Fruit fly (Drosophila melanogaster): ENCODE data around the gene dnd.

Gene dnd

dm6 chr3R:21848987-21849442 lies 38.1 kb downstream of the dnd start (continued):
- TF ChIP-seq Ssrp (tag; optimal IDR thresholded peaks at IDR 0.05) (peak; percentile 73), CG7357 (GFP tag; IDR thresholded peaks at IDR 0.05) (0 out of 3 replicates have a peak, but pooled peaks have one; percentile 31), croc (GFP tag; conservative IDR thresholded peaks at IDR 0.05) (peak; percentile 32; the same call in 1 of the 3 replicates), sim (GFP tag; IDR thresholded peaks at IDR 0.05) (peak; percentile 51), CG12744 (GFP tag; optimal IDR thresholded peaks at IDR 0.05) (peak; percentile 28), exex (tag; optimal IDR thresholded peaks at IDR 0.05) (no peak), CG16779 (GFP tag; IDR thresholded peaks at IDR 0.05) (no peak), CG17802 (tag; optimal IDR thresholded peaks at IDR 0.05) (no peak), cato (GFP tag; optimal IDR thresholded peaks at IDR 0.05; ENCODE audit: borderline replicate concordance) (peak; percentile 24), CG11696 (GFP tag; IDR thresholded peaks at IDR 0.05) (peak; percentile 87), Nf-YC (tag; optimal IDR thresholded peaks at IDR 0.05) (peak; percentile 43), fru (optimal IDR thresholded peaks at IDR 0.05) (no peak), hbn (GFP tag; IDR thresholded peaks at IDR 0.05; ENCODE audit: partially characterized antibody) (no peak), B-H2 (GFP tag; optimal IDR thresholded peaks at IDR 0.05) (no peak), eyg (GFP tag; optimal IDR thresholded peaks at IDR 0.05) (peak; percentile 27), Kr (GFP tag; optimal IDR thresholded peaks at IDR 0.05) (no peak), CG2712 (tag; optimal IDR thresholded peaks at IDR 0.05) (peak; percentile 86), ham (GFP tag; IDR thresholded peaks at IDR 0.05) (no peak), gsb-n (tag; optimal IDR thresholded peaks at IDR 0.05) (peak; percentile 56), Nf-YA (GFP tag; IDR thresholded peaks at IDR 0.05) (no peak), nmo (GFP tag; optimal IDR thresholded peaks at IDR 0.05) (peak; percentile 87), odd (GFP tag; optimal IDR thresholded peaks at IDR 0.05) (peak; percentile 51), CG4730 (GFP tag; IDR thresholded peaks at IDR 0.05) (no peak), ERR (GFP tag; optimal IDR thresholded peaks at IDR 0.05) (no peak), CG17568 (GFP tag; optimal IDR thresholded peaks at IDR 0.05) (peak; percentile 26), D (optimal IDR thresholded peaks at IDR 0.05) (no peak), D (GFP tag; optimal IDR thresholded peaks at IDR 0.05) (peak; percentile 77), en (GFP tag; optimal IDR thresholded peaks at IDR 0.05) (peak; percentile 54), Doc2 (GFP tag; IDR thresholded peaks at IDR 0.05) (no peak), CG3281 (GFP tag; optimal IDR thresholded peaks at IDR 0.05) (peak; percentile 55), CG7839 (tag; optimal IDR thresholded peaks at IDR 0.05) (peak; percentile 86), CG6654 (GFP tag; optimal IDR thresholded peaks at IDR 0.05) (peak; percentile 51), CG1233 (GFP tag; optimal IDR thresholded peaks at IDR 0.05) (peak; percentile 76), ssp (GFP tag; IDR thresholded peaks at IDR 0.05) (peak; percentile 27; the same call in 1 of the 2 replicates), CG10543 (GFP tag; optimal IDR thresholded peaks at IDR 0.05) (no peak), CG9797 (GFP tag; optimal IDR thresholded peaks at IDR 0.05) (no peak), CG4282 (GFP tag; optimal IDR thresholded peaks at IDR 0.05) (no peak), CG13424 (tag; optimal IDR thresholded peaks at IDR 0.05) (peak; percentile 75), CG15696 (tag; optimal IDR thresholded peaks at IDR 0.05) (peak; percentile 78), jumu (GFP tag; optimal IDR thresholded peaks at IDR 0.05) (peak; percentile 30), Fer1 (GFP tag; optimal IDR thresholded peaks at IDR 0.05) (peak; percentile 57), tio (GFP tag; optimal IDR thresholded peaks at IDR 0.05) (peak; percentile 80), PHDP (tag; optimal IDR thresholded peaks at IDR 0.05) (peak; percentile 56), CG7372 (GFP tag; IDR thresholded peaks at IDR 0.05) (no peak), CG9817 (tag; optimal IDR thresholded peaks at IDR 0.05) (peak; percentile 31), Blimp-1 (GFP tag; optimal IDR thresholded peaks at IDR 0.05) (peak; percentile 71), shn (GFP tag; optimal IDR thresholded peaks at IDR 0.05) (no peak), CG6689 (GFP tag; IDR thresholded peaks at IDR 0.05) (peak; percentile 79), ranshi (GFP tag; IDR thresholded peaks at IDR 0.05) (peak; percentile 38; the same call in 1 of the 2 replicates), sens (GFP tag) (peak; percentile 97), Aef1 (GFP tag; IDR thresholded peaks at IDR 0.05) (no peak), CG13624 (GFP tag; optimal IDR thresholded peaks at IDR 0.05) (no peak)

All from whole organism, embryonic.